Worm (Caenorhabditis elegans): ENCODE measurements around the gene F53F1.3.

The F53F1.3 gene

ce11 chrV:13393333-13393803 is 14.7 kb upstream of the F53F1.3 start:
- peak; percentile 49 for TF ChIP-seq snu-23 (GFP tag; optimal IDR thresholded peaks at IDR 0.05)
- peak; percentile 9 to 24 for TF ChIP-seq lsy-2 (tag; optimal IDR thresholded peaks at IDR 0.05)
- TF ChIP-seq egl-13 (tag; optimal IDR thresholded peaks at IDR 0.05): no peak
- TF ChIP-seq dsc-1 (tag; optimal IDR thresholded peaks at IDR 0.05): peak; percentile 9
- no peak for TF ChIP-seq efl-1 (optimal IDR thresholded peaks at IDR 0.05)
- TF ChIP-seq efl-1 (GFP tag; optimal IDR thresholded peaks at IDR 0.05 in 1 of 2): peak in 1 of 2 experiments; percentile 92
- TF ChIP-seq xbp-1 (tag; optimal IDR thresholded peaks at IDR 0.05): peak; percentile 12
- TF ChIP-seq blmp-1 (tag; optimal IDR thresholded peaks at IDR 0.05): peak; percentile 74
- TF ChIP-seq unc-130 (tag; optimal IDR thresholded peaks at IDR 0.05): peak; percentile 62
- peak in 1 of 2 experiments; percentile 17 for TF ChIP-seq mdl-1 (tag; optimal IDR thresholded peaks at IDR 0.05)
- no peak for TF ChIP-seq aha-1 (tag; optimal IDR thresholded peaks at IDR 0.05)
- peak; percentile 49; the same call in 1 of the 2 replicates for TF ChIP-seq nhr-19 (GFP tag; conservative IDR thresholded peaks at IDR 0.05)
- peak; percentile 18 for TF ChIP-seq nhr-47 (tag; optimal IDR thresholded peaks at IDR 0.05)
- TF ChIP-seq fkh-8 (tag; optimal IDR thresholded peaks at IDR 0.05): no peak
- TF ChIP-seq nhr-71 (tag; optimal IDR thresholded peaks at IDR 0.05): peak; percentile 67
- TF ChIP-seq nhr-85 (tag): peak; percentile 53
- TF ChIP-seq rnt-1 (tag; optimal IDR thresholded peaks at IDR 0.05): peak; percentile 79
- TF ChIP-seq fos-1 (tag; optimal IDR thresholded peaks at IDR 0.05): no peak
- TF ChIP-seq tbx-2 (tag; optimal IDR thresholded peaks at IDR 0.05): no peak
- TF ChIP-seq nhr-84 (tag; optimal IDR thresholded peaks at IDR 0.05): no peak
- peak; percentile 46 for TF ChIP-seq lin-14 (GFP tag; optimal IDR thresholded peaks at IDR 0.05)
- TF ChIP-seq C16A3.4 (tag; optimal IDR thresholded peaks at IDR 0.05): no peak
- TF ChIP-seq ceh-8 (GFP tag; optimal IDR thresholded peaks at IDR 0.05): no peak
- TF ChIP-seq swsn-7 (tag; optimal IDR thresholded peaks at IDR 0.05): peak; percentile 36
- TF ChIP-seq nhr-20 (tag; optimal IDR thresholded peaks at IDR 0.05): peak; percentile 25

ce11 chrV:13394968-13395367 is 13.1 kb upstream of the F53F1.3 start:
- no peak for TF ChIP-seq xbp-1 (tag; optimal IDR thresholded peaks at IDR 0.05)
- no peak for TF ChIP-seq unc-130 (tag; optimal IDR thresholded peaks at IDR 0.05)
- TF ChIP-seq mef-2 (tag; optimal IDR thresholded peaks at IDR 0.05): no peak
- no peak for TF ChIP-seq nhr-19 (GFP tag; conservative IDR thresholded peaks at IDR 0.05)
- TF ChIP-seq pax-3 (tag; optimal IDR thresholded peaks at IDR 0.05): peak; percentile 25
- TF ChIP-seq tbx-2 (tag; optimal IDR thresholded peaks at IDR 0.05): peak; percentile 28
- TF ChIP-seq ceh-88 (GFP tag; IDR thresholded peaks at IDR 0.05): no peak
- no peak for TF ChIP-seq nhr-77 (tag; optimal IDR thresholded peaks at IDR 0.05)
- no peak for TF ChIP-seq fkh-8 (tag; optimal IDR thresholded peaks at IDR 0.05)

DNA sequence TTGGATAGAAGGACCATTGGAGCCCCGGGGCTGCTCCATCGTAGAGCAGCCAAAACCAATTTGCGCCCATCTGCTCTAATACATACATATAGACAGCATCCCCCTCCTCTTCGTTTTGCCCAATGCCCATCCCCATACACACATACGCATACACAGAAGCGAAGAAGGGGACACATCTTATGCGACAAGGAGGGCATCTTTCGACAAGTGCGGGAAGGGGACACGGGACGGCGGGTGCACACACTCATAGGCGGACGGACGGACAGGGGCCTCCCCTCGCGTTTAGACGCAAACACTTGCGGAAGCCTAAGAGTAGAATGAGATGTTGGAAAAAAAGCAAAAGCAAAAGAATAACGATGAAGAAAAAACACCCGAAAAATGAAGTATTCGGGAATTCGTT is 11.6 kb upstream of the F53F1.3 start:
- TF ChIP-seq rnt-1 (tag; optimal IDR thresholded peaks at IDR 0.05): peak; percentile 13
- TF ChIP-seq nhr-84 (tag; optimal IDR thresholded peaks at IDR 0.05): no peak
- peak; percentile 12 for TF ChIP-seq nhr-47 (tag; optimal IDR thresholded peaks at IDR 0.05)
- peak; percentile 10 for TF ChIP-seq tbx-2 (tag; optimal IDR thresholded peaks at IDR 0.05)
- TF ChIP-seq ztf-11 (tag; optimal IDR thresholded peaks at IDR 0.05): peak in 1 of 2 experiments; percentile 18
- peak; percentile 16; the same call in 1 of the 2 replicates for TF ChIP-seq mab-9 (GFP tag; IDR thresholded peaks at IDR 0.05)
- no peak for TF ChIP-seq snu-23 (GFP tag; optimal IDR thresholded peaks at IDR 0.05)
- peak; percentile 54 for TF ChIP-seq dsc-1 (tag; optimal IDR thresholded peaks at IDR 0.05)
- no peak for TF ChIP-seq nhr-237 (tag; optimal IDR thresholded peaks at IDR 0.05)
- TF ChIP-seq efl-1 (optimal IDR thresholded peaks at IDR 0.05): no peak
- TF ChIP-seq efl-1 (GFP tag; optimal IDR thresholded peaks at IDR 0.05 in 1 of 2): peak in 1 of 2 experiments; percentile 86
- TF ChIP-seq lin-14 (GFP tag; optimal IDR thresholded peaks at IDR 0.05): peak; percentile 79
- TF ChIP-seq nhr-19 (GFP tag; conservative IDR thresholded peaks at IDR 0.05): 0 out of 2 replicates have a peak, but pooled peaks have one; percentile 7

DNA sequence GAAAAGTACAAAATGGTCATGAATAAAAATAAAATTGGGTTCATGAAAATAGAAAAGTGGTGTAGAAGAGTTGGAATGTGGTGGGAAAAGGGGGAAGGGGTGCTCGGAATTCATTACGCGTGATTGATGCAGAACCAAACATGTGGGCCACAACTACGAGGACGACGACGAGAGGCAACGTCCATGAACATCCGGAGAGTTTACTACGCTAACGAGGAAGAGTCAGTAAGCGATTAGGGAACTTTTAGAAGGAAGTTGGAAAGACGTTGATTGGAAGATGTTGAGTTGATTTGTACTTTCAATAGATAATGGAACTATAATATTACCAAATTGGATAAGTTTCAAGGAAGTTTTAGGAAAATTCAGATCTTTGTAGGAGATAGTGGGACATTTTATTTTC is 6.4 kb upstream of the F53F1.3 start:
- TF ChIP-seq ztf-11 (tag; optimal IDR thresholded peaks at IDR 0.05): no peak
- no peak for TF ChIP-seq egl-13 (tag; optimal IDR thresholded peaks at IDR 0.05)
- TF ChIP-seq unc-98 (GFP tag; IDR thresholded peaks at IDR 0.05): no peak
- peak; percentile 63 for TF ChIP-seq lin-14 (GFP tag; optimal IDR thresholded peaks at IDR 0.05)
- TF ChIP-seq dsc-1 (tag; optimal IDR thresholded peaks at IDR 0.05): peak; percentile 38

DNA sequence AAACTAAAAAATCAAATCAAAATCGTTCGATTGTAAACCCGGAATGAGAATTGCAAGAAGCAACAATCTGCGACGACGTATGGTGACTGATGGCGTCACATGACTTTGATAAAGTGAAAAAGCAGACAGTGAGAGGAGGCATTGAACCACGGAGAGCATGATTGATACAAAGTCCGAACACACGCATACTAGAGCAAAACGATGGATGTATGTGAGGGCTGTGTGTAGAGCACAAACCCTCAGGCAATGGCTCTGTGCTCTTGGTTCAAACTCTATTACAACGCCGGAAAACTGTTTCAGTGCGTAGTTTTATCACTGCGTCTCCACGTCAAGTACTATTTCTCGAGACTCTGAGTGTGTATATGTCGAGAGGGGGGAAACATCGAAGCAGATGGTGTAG is 5.5 kb upstream of the F53F1.3 start:
- TF ChIP-seq grh-1 (GFP tag; IDR thresholded peaks at IDR 0.05) (no peak), unc-86 (tag; optimal IDR thresholded peaks at IDR 0.05) (no peak), sox-4 (tag; optimal IDR thresholded peaks at IDR 0.05) (no peak), isw-1 (GFP tag; IDR thresholded peaks at IDR 0.05) (no peak), ceh-63 (GFP tag; optimal IDR thresholded peaks at IDR 0.05) (no peak), skn-1 (tag; optimal IDR thresholded peaks at IDR 0.05) (no peak), aha-1 (tag; optimal IDR thresholded peaks at IDR 0.05) (no peak), unc-130 (tag; optimal IDR thresholded peaks at IDR 0.05) (peak; percentile 2), C04F5.9 (tag; optimal IDR thresholded peaks at IDR 0.05) (no peak), lin-35 (GFP tag; optimal IDR thresholded peaks at IDR 0.05) (peak in 1 of 2 experiments; percentile 3), efl-3 (GFP tag; optimal IDR thresholded peaks at IDR 0.05) (no peak), nhr-237 (tag; optimal IDR thresholded peaks at IDR 0.05) (no peak), unc-98 (GFP tag; IDR thresholded peaks at IDR 0.05) (no peak), snu-23 (GFP tag; optimal IDR thresholded peaks at IDR 0.05) (peak; percentile 38), mef-2 (tag; optimal IDR thresholded peaks at IDR 0.05) (no peak), dpl-1 (GFP tag; optimal IDR thresholded peaks at IDR 0.05) (peak in 1 of 3 experiments; percentile 13)
